Worm (Caenorhabditis elegans) whole organism, early embryonic: ENCODE results near the gene ckb-1.

Experiments
- B0310.2 ChIP-seq: sonication (generic microtip); optimal IDR thresholded peaks from 2 replicates; lab custom pipeline; 2016; ENCODE audit warnings: mild to moderate bottlenecking, missing genetic modification characterization, missing compliant biosample characterization
- F13C5.2 ChIP-seq: sonication (generic microtip); optimal IDR thresholded peaks from 2 replicates; lab custom pipeline; 2017; ENCODE audit warnings: mild to moderate bottlenecking, missing genetic modification characterization, inconsistent platforms, missing compliant biosample characterization
- aly-1 ChIP-seq: sonication (generic microtip); optimal IDR thresholded peaks from 2 replicates; lab custom pipeline; 2016; ENCODE audit warnings: missing genetic modification characterization, missing compliant biosample characterization
- ama-1 ChIP-seq: fragments of 150-350 bp; optimal IDR thresholded peaks from 2 replicates; lab custom pipeline; 2014
- ets-7 ChIP-seq: sonication (generic microtip); optimal IDR thresholded peaks from 2 replicates; lab custom pipeline; 2016; ENCODE audit warnings: missing genotype, missing genetic modification characterization, missing compliant biosample characterization
- scrt-1 ChIP-seq: fragments of 200-800 bp; sonication (Bioruptor generic); IDR thresholded peaks from 2 replicates; pipeline ENCODE4 v1.3.6; 2022; ENCODE audit warnings: missing genetic modification characterization, missing compliant biosample characterization
- sea-1 ChIP-seq: fragments of 200-800 bp; sonication (Bioruptor generic); conservative IDR thresholded peaks from 2 replicates; pipeline ENCODE4 v1.3.6; 2022; ENCODE audit warnings: missing genetic modification characterization, missing compliant biosample characterization
- tra-4 ChIP-seq: sonication (generic microtip); optimal IDR thresholded peaks from 2 replicates; lab custom pipeline; 2017; ENCODE audit warnings: missing genetic modification characterization, missing compliant biosample characterization

DNA sequence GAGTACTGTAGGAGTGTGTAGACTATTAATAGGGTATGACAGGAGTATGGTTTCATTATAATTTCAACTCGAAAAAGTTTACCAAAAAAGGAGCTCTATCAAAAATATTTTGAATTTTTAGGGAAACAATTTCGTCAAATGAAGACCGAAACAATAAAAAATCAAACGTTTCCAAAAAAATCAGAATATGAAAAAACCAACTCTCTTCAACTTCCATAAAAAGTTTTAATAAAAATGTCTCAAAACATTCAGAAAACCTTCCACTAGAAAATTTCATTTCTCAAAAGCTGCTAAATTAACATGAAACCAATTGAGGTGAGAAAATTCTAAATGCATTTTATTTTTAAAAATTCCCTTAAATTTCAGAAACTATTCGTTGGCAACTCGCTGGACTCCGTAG, 5.5 kb downstream of the ckb-1 start, which contains the start of gene ckb-3:
- no peak for TF ChIP-seq sea-1 (GFP tag; lab: Robert Waterston, UW)
- TF ChIP-seq B0310.2 (tag; lab: Kevin White, UChicago) = no peak
- no peak for TF ChIP-seq tra-4 (tag; lab: Kevin White, UChicago)
- no peak for TF ChIP-seq scrt-1 (GFP tag; lab: Robert Waterston, UW)
- no peak for TF ChIP-seq aly-1 (tag; lab: Kevin White, UChicago)
- TF ChIP-seq ama-1 (lab: Kevin White, UChicago) = no peak
- no peak for TF ChIP-seq F13C5.2 (tag; lab: Kevin White, UChicago)
- no peak for TF ChIP-seq ets-7 (tag; lab: Kevin White, UChicago)
